Worm (Caenorhabditis elegans): Measurements from ENCODE around the gene F08F8.9.

ce11 chrIII:7336214-7336613 lies 17.6 kb downstream of the F08F8.9 start, which contains the start of gene gsp-2:
- TF ChIP-seq zag-1 (tag; optimal IDR thresholded peaks at IDR 0.05) (no peak), lin-13 (GFP tag; optimal IDR thresholded peaks at IDR 0.05) (peak; percentile 72), skn-1 (tag; optimal IDR thresholded peaks at IDR 0.05) (peak; percentile 85), mab-9 (GFP tag; IDR thresholded peaks at IDR 0.05) (peak; percentile 47; the same call in 1 of the 2 replicates), ceh-82 (tag; optimal IDR thresholded peaks at IDR 0.05) (peak; percentile 52 to 67 (median 60)), fkh-10 (GFP tag; optimal IDR thresholded peaks at IDR 0.05) (no peak), nhr-77 (tag; optimal IDR thresholded peaks at IDR 0.05) (peak; percentile 57), ama-1 (optimal IDR thresholded peaks at IDR 0.05) (no peak), elt-2 (tag; optimal IDR thresholded peaks at IDR 0.05) (no peak)
